Worm (Caenorhabditis elegans): ENCODE results near the gene irld-36.

The irld-36 gene

DNA sequence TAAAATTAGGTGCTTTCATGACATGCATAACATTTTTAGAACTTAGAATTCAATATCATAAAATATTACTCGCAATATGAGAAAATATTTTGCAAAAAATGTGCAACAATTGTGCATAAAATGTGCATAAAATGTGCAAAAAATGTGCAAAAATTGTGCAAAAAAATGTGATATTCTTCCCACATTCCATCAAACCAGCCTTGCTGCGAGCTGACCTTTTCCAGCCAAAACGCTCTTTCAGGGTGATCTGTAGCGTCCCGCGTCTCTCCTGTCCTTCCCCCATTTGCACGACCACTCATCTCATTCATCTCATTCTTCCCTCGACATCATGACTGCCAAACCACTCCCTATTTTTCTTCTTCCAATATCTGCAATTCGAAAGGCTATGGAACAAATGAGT lies 3.1 kb upstream of the irld-36 start, which contains the start of gene fbxb-17:
Gene fbxb-17, plus strand, starts transcription at position 301 of the 400 bp plus-strand sequence.
- TF ChIP-seq nhr-20 (tag; optimal IDR thresholded peaks at IDR 0.05) (no peak), swsn-7 (tag; optimal IDR thresholded peaks at IDR 0.05) (no peak), ztf-11 (tag; optimal IDR thresholded peaks at IDR 0.05) (no peak), dpl-1 (GFP tag; optimal IDR thresholded peaks at IDR 0.05) (no peak), lin-14 (GFP tag; optimal IDR thresholded peaks at IDR 0.05) (no peak), mep-1 (tag; optimal IDR thresholded peaks at IDR 0.05) (no peak), fkh-4 (tag; optimal IDR thresholded peaks at IDR 0.05; ENCODE audit: borderline replicate concordance) (no peak), fkh-10 (GFP tag; optimal IDR thresholded peaks at IDR 0.05) (no peak), hlh-4 (tag; optimal IDR thresholded peaks at IDR 0.05) (no peak), unc-98 (GFP tag; IDR thresholded peaks at IDR 0.05) (no peak), grh-1 (GFP tag; IDR thresholded peaks at IDR 0.05) (no peak)

DNA sequence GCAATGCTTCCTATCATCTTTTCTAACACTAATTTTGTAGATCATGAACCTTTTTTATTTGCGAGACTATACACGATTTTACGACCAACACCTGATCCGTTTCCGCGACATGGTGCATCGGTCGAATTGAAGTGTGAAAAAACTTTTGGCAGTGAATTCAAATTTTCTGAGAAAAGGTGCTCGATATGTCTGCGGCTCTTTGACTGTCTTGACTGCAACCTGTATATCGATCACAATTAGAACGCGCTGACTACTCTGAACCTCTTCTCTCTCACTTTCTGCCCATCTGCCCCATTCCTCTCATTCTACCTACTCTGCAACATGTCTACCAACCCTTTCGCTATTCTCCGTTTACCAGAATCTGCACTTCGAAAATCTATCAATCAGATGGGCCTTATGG lies 3.0 kb downstream of the irld-36 start, which contains the start of gene fbxb-26:
Gene fbxb-26, plus strand, starts transcription at position 301 of the 400 bp plus-strand sequence.
- TF ChIP-seq ceh-90 (tag; optimal IDR thresholded peaks at IDR 0.05) (no peak), nhr-28 (tag; optimal IDR thresholded peaks at IDR 0.05) (no peak)

ce11 chrII:1683742-1684141 lies 4.6 kb downstream of the irld-36 start, which contains the start of gene fbxb-25:
Gene fbxb-25 (plus strand): TSS chrII:1684042.
- TF ChIP-seq ces-1 (GFP tag; optimal IDR thresholded peaks at IDR 0.05) (no peak), efl-3 (GFP tag; optimal IDR thresholded peaks at IDR 0.05) (no peak), C04F5.9 (tag; optimal IDR thresholded peaks at IDR 0.05) (no peak), C34B4.2 (tag; optimal IDR thresholded peaks at IDR 0.05) (no peak), ztf-4 (tag; optimal IDR thresholded peaks at IDR 0.05) (no peak), vab-15 (tag; optimal IDR thresholded peaks at IDR 0.05) (no peak), tlp-1 (tag; optimal IDR thresholded peaks at IDR 0.05) (no peak), egl-13 (tag; optimal IDR thresholded peaks at IDR 0.05) (no peak), xbp-1 (tag; optimal IDR thresholded peaks at IDR 0.05) (no peak), zag-1 (tag; optimal IDR thresholded peaks at IDR 0.05) (no peak), nhr-77 (tag; optimal IDR thresholded peaks at IDR 0.05) (no peak), ceh-90 (tag; optimal IDR thresholded peaks at IDR 0.05) (no peak), hlh-17 (GFP tag; optimal IDR thresholded peaks at IDR 0.05; ENCODE audit: borderline replicate concordance) (no peak), skn-1 (tag; optimal IDR thresholded peaks at IDR 0.05) (no peak)

DNA sequence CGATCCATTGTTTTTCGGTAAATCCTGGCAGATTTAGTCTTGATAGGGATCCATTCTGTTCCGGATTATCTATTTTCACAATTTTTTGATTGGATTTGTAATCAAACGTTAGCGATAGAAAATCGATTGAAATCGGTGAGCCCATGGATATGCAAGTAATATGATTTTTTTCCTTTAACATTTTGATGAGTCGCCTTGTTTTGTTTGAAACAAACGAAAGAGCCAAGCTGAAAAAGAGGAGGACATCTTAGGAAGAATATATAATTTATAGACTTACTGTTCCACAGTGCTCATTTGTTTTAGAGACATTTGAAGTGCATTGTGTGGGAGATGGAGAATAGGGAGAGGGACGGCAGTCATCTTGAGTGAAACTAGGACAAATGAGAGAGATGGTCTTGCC lies 9.6 kb downstream of the irld-36 start, which contains the start of the genes fbxb-18 and fbxb-19:
Gene fbxb-18, minus strand, starts transcription at position 101 of the 400 bp plus-strand sequence.
Gene fbxb-19, minus strand, starts transcription at position 369 of the 400 bp plus-strand sequence.
- no peak for TF ChIP-seq hlh-4 (tag; optimal IDR thresholded peaks at IDR 0.05)
- no peak for TF ChIP-seq nhr-71 (tag; optimal IDR thresholded peaks at IDR 0.05)
- no peak for TF ChIP-seq alr-1 (tag; optimal IDR thresholded peaks at IDR 0.05; ENCODE audit: borderline replicate concordance)
- no peak for TF ChIP-seq lin-15B (tag; optimal IDR thresholded peaks at IDR 0.05)
- TF ChIP-seq nhr-76 (tag; optimal IDR thresholded peaks at IDR 0.05): no peak
- no peak for TF ChIP-seq nhr-85 (tag)
- no peak for TF ChIP-seq unc-30 (tag; optimal IDR thresholded peaks at IDR 0.05)
- TF ChIP-seq aha-1 (tag; optimal IDR thresholded peaks at IDR 0.05): no peak
- no peak for TF ChIP-seq lsy-2 (tag; optimal IDR thresholded peaks at IDR 0.05)
- TF ChIP-seq zag-1 (tag; optimal IDR thresholded peaks at IDR 0.05): no peak
- TF ChIP-seq lir-3 (tag; optimal IDR thresholded peaks at IDR 0.05; ENCODE audit: poor library complexity): no peak

DNA sequence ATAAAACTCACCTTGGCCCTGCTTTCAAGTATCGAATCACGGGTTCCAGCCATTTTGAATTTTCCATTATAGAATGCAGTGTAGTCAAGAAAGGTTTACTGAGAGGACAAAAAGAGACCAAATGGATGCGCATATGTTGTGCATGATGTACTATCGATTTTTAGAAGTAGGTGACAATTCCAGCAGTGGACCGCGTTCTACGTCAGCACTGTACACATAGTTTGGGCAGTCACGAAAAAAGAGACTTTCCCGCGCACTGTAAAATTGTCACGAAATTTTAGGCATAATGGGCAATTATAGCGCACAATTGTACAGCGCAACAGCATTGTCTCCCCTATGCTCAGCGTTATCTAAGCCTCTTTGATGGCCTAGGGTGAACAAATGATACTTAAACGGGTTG lies 11.8 kb downstream of the irld-36 start, which contains the start of gene fbxc-22:
Gene fbxc-22, minus strand, starts transcription at position 101 of the 400 bp plus-strand sequence.
- no peak for TF ChIP-seq lin-35 (GFP tag; optimal IDR thresholded peaks at IDR 0.05)
- TF ChIP-seq nhr-84 (tag; optimal IDR thresholded peaks at IDR 0.05): no peak
- TF ChIP-seq nhr-77 (tag; optimal IDR thresholded peaks at IDR 0.05): no peak
- no peak for TF ChIP-seq tlp-1 (tag; optimal IDR thresholded peaks at IDR 0.05)
- TF ChIP-seq nhr-11 (tag; optimal IDR thresholded peaks at IDR 0.05): no peak
- TF ChIP-seq dsc-1 (tag; optimal IDR thresholded peaks at IDR 0.05): no peak
- no peak for TF ChIP-seq mep-1 (tag; optimal IDR thresholded peaks at IDR 0.05)
- TF ChIP-seq zip-4 (GFP tag; optimal IDR thresholded peaks at IDR 0.05): no peak
- TF ChIP-seq sup-37 (GFP tag; optimal IDR thresholded peaks at IDR 0.05): no peak
- TF ChIP-seq pqm-1 (tag; optimal IDR thresholded peaks at IDR 0.05): no peak
- no peak for TF ChIP-seq ceh-90 (tag; optimal IDR thresholded peaks at IDR 0.05)
- TF ChIP-seq nhr-28 (tag; optimal IDR thresholded peaks at IDR 0.05): no peak

Measured in whole organism, L1 larva.